Worm (Caenorhabditis elegans) whole organism, L1 larva: ENCODE results near the gene W08E12.8.

Experiments
- C04F5.9 ChIP-seq: sonication (generic microtip); optimal IDR thresholded peaks from 2 replicates; lab custom pipeline; 2016; ENCODE audit warnings: missing genetic modification characterization, missing compliant biosample characterization
- C16A3.4 ChIP-seq: fragments of 150-350 bp; optimal IDR thresholded peaks from 2 replicates; lab custom pipeline; 2014; ENCODE audit warnings: missing biosample characterization, missing genetic modification characterization
- F16B12.6 ChIP-seq: fragments of 150-350 bp; optimal IDR thresholded peaks from 2 replicates; lab custom pipeline; 2014; ENCODE audit warnings: missing biosample characterization, missing genetic modification characterization
- ceh-63 ChIP-seq: fragments of 200-800 bp; sonication (Bioruptor generic); optimal IDR thresholded peaks from 2 replicates; lab custom pipeline; 2018; ENCODE audit warnings: mild to moderate bottlenecking, missing genetic modification characterization, missing compliant biosample characterization
- ceh-8 ChIP-seq: fragments of 200-800 bp; sonication (Bioruptor generic); optimal IDR thresholded peaks from 2 replicates; lab custom pipeline; 2018; ENCODE audit warnings: mild to moderate bottlenecking, missing genetic modification characterization, moderate library complexity, missing compliant biosample characterization
- ceh-82 ChIP-seq, 3 experiments: fragments of 150-350 bp in 1 of 3; sonication (generic microtip) in 2 of 3; optimal IDR thresholded peaks; 2 replicates each; lab custom pipeline; 2014 to 2017; ENCODE audit warnings: missing biosample characterization in 3 of 3, missing genetic modification characterization in 3 of 3
- ceh-90 ChIP-seq: sonication (generic microtip); optimal IDR thresholded peaks from 2 replicates; lab custom pipeline; 2016; ENCODE audit warnings: missing genetic modification characterization, missing compliant biosample characterization
- dpl-1 ChIP-seq, 3 experiments: fragments of 150-350 bp in 2 of 3; sonication (generic microtip) in 1 of 3; optimal IDR thresholded peaks; 2 replicates each; lab custom pipeline; 2014 to 2017; ENCODE audit warnings: missing biosample characterization in 3 of 3, missing genetic modification characterization in 3 of 3, missing genetic modification reagents in 3 of 3
- dsc-1 ChIP-seq: sonication (generic microtip); optimal IDR thresholded peaks from 2 replicates; lab custom pipeline; 2016; ENCODE audit warnings: mild to moderate bottlenecking, missing genetic modification characterization, missing compliant biosample characterization
- efl-1 ChIP-seq, 4 experiments: fragments of 150-350 bp; optimal IDR thresholded peaks in 3 of 4; peaks in 1 of 4; 1 replicate in 1 of 4; 2 replicates in 3 of 4; lab custom pipeline; 2014; ENCODE audit warnings: missing biosample characterization in 2 of 4, missing genetic modification characterization in 2 of 4, missing genetic modification reagents in 2 of 4
- efl-3 ChIP-seq: fragments of 200-800 bp; sonication (Bioruptor generic); optimal IDR thresholded peaks from 2 replicates; lab custom pipeline; 2018; ENCODE audit warnings: mild to moderate bottlenecking, missing genetic modification characterization, missing compliant biosample characterization
- egl-27 ChIP-seq, 2 experiments: fragments of 150-350 bp in 1 of 2; sonication (generic microtip); optimal IDR thresholded peaks; 3 replicates each; lab custom pipeline; 2017 to 2018; ENCODE audit warnings: missing biosample characterization in 2 of 2, missing genetic modification characterization in 2 of 2, missing genetic modification reagents in 2 of 2
- fkh-10 ChIP-seq: sonication (generic microtip); optimal IDR thresholded peaks from 2 replicates; lab custom pipeline; 2017; ENCODE audit warnings: missing biosample characterization, missing genetic modification reagents, missing genetic modification characterization
- fkh-8 ChIP-seq: sonication (generic microtip); optimal IDR thresholded peaks from 2 replicates; lab custom pipeline; 2016; ENCODE audit warnings: mild to moderate bottlenecking, missing genetic modification characterization, missing compliant biosample characterization
- hlh-4 ChIP-seq: sonication (generic microtip); optimal IDR thresholded peaks from 2 replicates; lab custom pipeline; 2016; ENCODE audit warnings: mild to moderate bottlenecking, missing genetic modification characterization, missing compliant biosample characterization
- hpl-2 ChIP-seq: fragments of 150-350 bp; optimal IDR thresholded peaks from 2 replicates; lab custom pipeline; 2014; ENCODE audit warnings: missing biosample characterization, missing genetic modification reagents, missing genetic modification characterization
- isw-1 ChIP-seq: fragments of 200-800 bp; sonication (Bioruptor generic); IDR thresholded peaks from 2 replicates; pipeline ENCODE4 v1.3.6; 2022; ENCODE audit warnings: missing genetic modification characterization, missing compliant biosample characterization
- lin-35 ChIP-seq, 2 experiments: fragments of 150-350 bp; optimal IDR thresholded peaks; 2 replicates each; lab custom pipeline; 2014; ENCODE audit warnings: missing biosample characterization in 2 of 2, missing genetic modification characterization in 2 of 2, missing genetic modification reagents in 2 of 2
- lin-39 ChIP-seq: fragments of 150-350 bp; optimal IDR thresholded peaks from 2 replicates; lab custom pipeline; 2014; ENCODE audit warnings: missing biosample characterization, missing genetic modification reagents, missing genetic modification characterization
- mef-2 ChIP-seq: fragments of 150-350 bp; optimal IDR thresholded peaks from 2 replicates; lab custom pipeline; 2014; ENCODE audit warnings: missing biosample characterization, missing genetic modification characterization
- mep-1 ChIP-seq: fragments of 150-350 bp; optimal IDR thresholded peaks from 2 replicates; lab custom pipeline; 2014; ENCODE audit warnings: missing biosample characterization, missing genetic modification characterization
- nhr-237 ChIP-seq: fragments of 150-350 bp; optimal IDR thresholded peaks from 2 replicates; lab custom pipeline; 2014; ENCODE audit warnings: missing biosample characterization, missing genetic modification characterization
- nhr-28 ChIP-seq: fragments of 150-350 bp; optimal IDR thresholded peaks from 2 replicates; lab custom pipeline; 2014; ENCODE audit warnings: missing biosample characterization, missing genetic modification characterization
- nhr-71 ChIP-seq: sonication (generic microtip); optimal IDR thresholded peaks from 2 replicates; lab custom pipeline; 2016; ENCODE audit warnings: mild to moderate bottlenecking, missing genetic modification characterization, moderate library complexity, missing compliant biosample characterization
- nhr-77 ChIP-seq: fragments of 150-350 bp; optimal IDR thresholded peaks from 2 replicates; lab custom pipeline; 2014; ENCODE audit warnings: missing biosample characterization, missing genetic modification characterization
- nhr-84 ChIP-seq: sonication (generic microtip); optimal IDR thresholded peaks from 2 replicates; lab custom pipeline; 2017; ENCODE audit warnings: missing biosample characterization, missing genetic modification characterization
- nhr-90 ChIP-seq: sonication (generic microtip); optimal IDR thresholded peaks from 2 replicates; lab custom pipeline; 2016; ENCODE audit warnings: mild to moderate bottlenecking, missing genetic modification characterization, missing compliant biosample characterization; ENCODE audit not compliant: poor library complexity
- pax-3 ChIP-seq: fragments of 200-800 bp; sonication (Bioruptor generic); optimal IDR thresholded peaks from 2 replicates; lab custom pipeline; 2018; ENCODE audit warnings: mild to moderate bottlenecking, missing genetic modification characterization, moderate library complexity, missing compliant biosample characterization
- sptf-1 ChIP-seq: fragments of 150-350 bp; optimal IDR thresholded peaks from 2 replicates; lab custom pipeline; 2014; ENCODE audit warnings: missing biosample characterization, missing genetic modification characterization
- sup-37 ChIP-seq: fragments of 200-800 bp; sonication (Bioruptor generic); optimal IDR thresholded peaks from 2 replicates; lab custom pipeline; 2018; ENCODE audit warnings: mild to moderate bottlenecking, missing genetic modification characterization, missing compliant biosample characterization
- unc-30 ChIP-seq: sonication (generic microtip); optimal IDR thresholded peaks from 2 replicates; lab custom pipeline; 2017; ENCODE audit warnings: missing biosample characterization, missing genetic modification characterization
- xbp-1 ChIP-seq: sonication (generic microtip); optimal IDR thresholded peaks from 2 replicates; lab custom pipeline; 2016; ENCODE audit warnings: missing genetic modification characterization, missing compliant biosample characterization
- zag-1 ChIP-seq: fragments of 150-350 bp; optimal IDR thresholded peaks from 2 replicates; lab custom pipeline; 2014; ENCODE audit warnings: missing biosample characterization, missing genetic modification characterization
- zip-4 ChIP-seq: fragments of 200-800 bp; sonication (Bioruptor generic); optimal IDR thresholded peaks from 2 replicates; lab custom pipeline; 2018; ENCODE audit warnings: mild to moderate bottlenecking, missing genetic modification characterization, moderate library complexity, missing compliant biosample characterization

Gene W08E12.8

ce11 chrIV:3296578-3297549 lies 4.7 kb downstream of the W08E12.8 start:
- TF ChIP-seq ceh-82 (tag; optimal IDR thresholded peaks at IDR 0.05; lab: Kevin White, UChicago) (no peak), zag-1 (tag; lab: Kevin White, UChicago) (no peak), lin-39 (tag; lab: Kevin White, UChicago) (no peak), ceh-63 (no peak), ceh-90 (tag; lab: Kevin White, UChicago) (no peak), nhr-28 (no peak), nhr-84 (tag; lab: Kevin White, UChicago) (no peak), nhr-237 (tag; lab: Kevin White, UChicago) (no peak), hpl-2 (GFP tag; lab: Kevin White, UChicago) (no peak), dsc-1 (tag; lab: Kevin White, UChicago) (no peak), mep-1 (tag; lab: Kevin White, UChicago) (no peak), unc-30 (tag; lab: Kevin White, UChicago) (no peak), dpl-1 (GFP tag; optimal IDR thresholded peaks at IDR 0.05; lab: Kevin White, UChicago) (no peak), pax-3 (tag; lab: Kevin White, UChicago) (no peak), zip-4 (no peak), nhr-90 (no peak), ceh-8 (no peak), sptf-1 (tag; lab: Kevin White, UChicago) (no peak), nhr-71 (tag; lab: Kevin White, UChicago) (no peak), efl-3 (no peak)

- TF ChIP-seq fkh-10 (GFP tag; lab: Kevin White, UChicago) = peak; percentile 3
- no peak for TF ChIP-seq nhr-28
These were observed 6.1 kb downstream of the W08E12.8 start, which contains the start of gene W08E12.6 for ce11 chrIV:3298300-3298699. W08E12.6 (plus strand) TSS chrIV:3298600.

ce11 chrIV:3299229-3299628 lies 7.1 kb downstream of the W08E12.8 start:
- TF ChIP-seq hlh-4 (no peak), nhr-28 (no peak), egl-27 (tag; optimal IDR thresholded peaks at IDR 0.05; lab: Kevin White, UChicago) (no peak), mef-2 (no peak), C16A3.4 (tag; lab: Kevin White, UChicago) (no peak), pax-3 (tag; lab: Kevin White, UChicago) (no peak), nhr-71 (tag; lab: Kevin White, UChicago) (no peak), nhr-77 (tag; lab: Kevin White, UChicago) (no peak), lin-35 (GFP tag; optimal IDR thresholded peaks at IDR 0.05; lab: Kevin White, UChicago) (no peak), fkh-8 (tag; lab: Kevin White, UChicago) (no peak), ceh-82 (tag; optimal IDR thresholded peaks at IDR 0.05; lab: Kevin White, UChicago) (no peak), F16B12.6 (tag; lab: Kevin White, UChicago) (no peak), isw-1 (GFP tag; lab: Robert Waterston, UW) (no peak), sup-37 (no peak), nhr-84 (tag; lab: Kevin White, UChicago) (no peak), ceh-90 (tag; lab: Kevin White, UChicago) (no peak), C04F5.9 (tag; lab: Kevin White, UChicago) (no peak), efl-3 (no peak)

- TF ChIP-seq xbp-1 (tag; lab: Kevin White, UChicago) = no peak
- no peak for TF ChIP-seq efl-1 (optimal IDR thresholded peaks at IDR 0.05; lab: Kevin White, UChicago)
- TF ChIP-seq efl-1 (GFP tag; optimal IDR thresholded peaks at IDR 0.05 in 1 of 2; lab: Kevin White, UChicago) = peak in 1 of 2 experiments; percentile 50
These were observed 8.3 kb downstream of the W08E12.8 start, which contains the start of gene W08E12.5 for ce11 chrIV:3300492-3300891. W08E12.5 (plus strand) TSS chrIV:3300792.
